Fruit fly (Drosophila melanogaster) whole organism, prepupa: Measurements from ENCODE around the gene slp2.

Experiments
- Blimp-1 ChIP-seq: fragments of 200-800 bp; sonication (Bioruptor generic); optimal IDR thresholded peaks from 3 replicates; lab custom pipeline; 2017; ENCODE audit warnings: missing biosample characterization, missing genetic modification characterization, mild to moderate bottlenecking, moderate library complexity, missing genetic modification reagents
- CG10669 ChIP-seq: fragments of 200-800 bp; sonication (Bioruptor generic); optimal IDR thresholded peaks from 3 replicates; lab custom pipeline; 2018; ENCODE audit warnings: missing biosample characterization, mild to moderate bottlenecking, missing genetic modification characterization, moderate library complexity
- CG11294 ChIP-seq: fragments of 200-800 bp; sonication (Bioruptor generic); IDR thresholded peaks from 2 replicates; pipeline ENCODE4 v1.3.6; 2022; ENCODE audit warnings: missing biosample characterization, missing genetic modification characterization
- CG11762 ChIP-seq: fragments of 200-800 bp; sonication (Bioruptor generic); optimal IDR thresholded peaks from 3 replicates; lab custom pipeline; 2016; ENCODE audit warnings: missing biosample characterization, missing genetic modification characterization; ENCODE audit not compliant: insufficient read depth
- CG11902 ChIP-seq: fragments of 200-800 bp; sonication (Bioruptor generic); optimal IDR thresholded peaks from 3 replicates; lab custom pipeline; 2016; ENCODE audit warnings: missing biosample characterization, missing genetic modification characterization
- CG15336 ChIP-seq: fragments of 200-800 bp; sonication (Bioruptor generic); IDR thresholded peaks from 2 replicates; pipeline ENCODE4 v1.3.6; 2022; ENCODE audit warnings: missing biosample characterization, missing genetic modification characterization
- CG1621 ChIP-seq: fragments of 200-800 bp; sonication (Bioruptor generic); optimal IDR thresholded peaks from 3 replicates; lab custom pipeline; 2018; ENCODE audit warnings: missing biosample characterization, mild to moderate bottlenecking, missing genetic modification characterization
- CG3032 ChIP-seq: fragments of 200-800 bp; optimal IDR thresholded peaks from 2 replicates; lab custom pipeline; 2019; ENCODE audit warnings: missing biosample characterization, mild to moderate bottlenecking, missing genetic modification characterization, moderate library complexity
- CG31627 ChIP-seq: fragments of 200-800 bp; sonication (Bioruptor generic); optimal IDR thresholded peaks from 3 replicates; lab custom pipeline; 2016; ENCODE audit warnings: missing biosample characterization, missing genetic modification characterization
- CG32006 ChIP-seq: fragments of 200-800 bp; sonication (Bioruptor generic); optimal IDR thresholded peaks from 3 replicates; lab custom pipeline; 2017; ENCODE audit warnings: missing biosample characterization, mild to moderate bottlenecking, missing genetic modification characterization
- CG34406 ChIP-seq: fragments of 200-800 bp; sonication (Bioruptor generic); optimal IDR thresholded peaks from 3 replicates; lab custom pipeline; 2016; ENCODE audit warnings: missing biosample characterization, missing genetic modification characterization
- CG3919 ChIP-seq: fragments of 200-800 bp; sonication (Bioruptor generic); optimal IDR thresholded peaks from 3 replicates; lab custom pipeline; 2016; ENCODE audit warnings: missing biosample characterization, missing genetic modification characterization
- CG4318 ChIP-seq: fragments of 200-800 bp; sonication (Bioruptor generic); optimal IDR thresholded peaks from 3 replicates; lab custom pipeline; 2017; ENCODE audit warnings: missing biosample characterization, mild to moderate bottlenecking, missing genetic modification characterization
- CG6163 ChIP-seq: fragments of 200-800 bp; sonication (Bioruptor generic); IDR thresholded peaks from 3 replicates; pipeline ENCODE4 v1.3.6; 2022; ENCODE audit warnings: missing biosample characterization, missing genetic modification characterization
- CG6792 ChIP-seq: fragments of 200-800 bp; sonication (Bioruptor generic); optimal IDR thresholded peaks from 3 replicates; lab custom pipeline; 2016; ENCODE audit warnings: missing biosample characterization, missing genetic modification characterization
- CG6808 ChIP-seq: fragments of 200-800 bp; sonication (Bioruptor generic); optimal IDR thresholded peaks from 3 replicates; lab custom pipeline; 2017; ENCODE audit warnings: missing biosample characterization, missing genetic modification characterization, mild to moderate bottlenecking, moderate library complexity, missing genetic modification reagents
- CG6854 ChIP-seq: fragments of 200-800 bp; sonication (Bioruptor generic); optimal IDR thresholded peaks from 2 replicates; lab custom pipeline; 2017; ENCODE audit warnings: missing biosample characterization, mild to moderate bottlenecking, missing genetic modification characterization
- CG8119 ChIP-seq: fragments of 200-800 bp; sonication (Bioruptor generic); IDR thresholded peaks from 3 replicates; pipeline ENCODE4 v1.3.6; 2022; ENCODE audit warnings: missing biosample characterization, missing genetic modification characterization
- CG8632 ChIP-seq: fragments of 200-800 bp; sonication (Bioruptor generic); optimal IDR thresholded peaks from 3 replicates; lab custom pipeline; 2016; ENCODE audit warnings: missing biosample characterization, missing genetic modification characterization
- CG9139 ChIP-seq: fragments of 200-800 bp; sonication (Bioruptor generic); optimal IDR thresholded peaks from 3 replicates; lab custom pipeline; 2017; ENCODE audit warnings: missing biosample characterization, mild to moderate bottlenecking, missing genetic modification characterization
- Eip75B ChIP-seq: fragments of 200-800 bp; sonication (Bioruptor generic); optimal IDR thresholded peaks from 3 replicates; lab custom pipeline; 2016; ENCODE audit warnings: missing biosample characterization, missing genetic modification characterization
- Eip78C ChIP-seq: fragments of 200-800 bp; sonication (Bioruptor generic); peaks from one replicate; lab custom pipeline; 2016; ENCODE audit warnings: missing biosample characterization, missing genetic modification characterization
- Ets21C ChIP-seq: fragments of 200-800 bp; sonication (Bioruptor generic); optimal IDR thresholded peaks from 3 replicates; lab custom pipeline; 2016; ENCODE audit warnings: missing biosample characterization, missing genetic modification characterization
- Ets96B ChIP-seq: fragments of 200-800 bp; optimal IDR thresholded peaks from 2 replicates; lab custom pipeline; 2019; ENCODE audit warnings: missing biosample characterization, mild to moderate bottlenecking, missing genetic modification characterization, moderate library complexity
- Gug ChIP-seq: fragments of 200-800 bp; sonication (Bioruptor generic); IDR thresholded peaks from 2 replicates; pipeline ENCODE4 v1.3.6; 2022; ENCODE audit warnings: missing biosample characterization, missing genetic modification characterization
- Hr38 ChIP-seq: sonication (Bioruptor generic); optimal IDR thresholded peaks from 2 replicates; lab custom pipeline; 2016; ENCODE audit warnings: missing biosample characterization, missing genetic modification characterization
- Hr39 ChIP-seq: fragments of 200-800 bp; sonication (Bioruptor generic); optimal IDR thresholded peaks from 2 replicates; lab custom pipeline; 2016; ENCODE audit warnings: missing biosample characterization, missing genetic modification characterization
- Hr4 ChIP-seq: fragments of 200-800 bp; sonication (Bioruptor generic); optimal IDR thresholded peaks from 3 replicates; lab custom pipeline; 2016; ENCODE audit warnings: missing biosample characterization, missing genetic modification characterization
- Lpt ChIP-seq: fragments of 200-800 bp; sonication (Bioruptor generic); optimal IDR thresholded peaks from 3 replicates; lab custom pipeline; 2016; ENCODE audit warnings: missing biosample characterization, missing genetic modification characterization
- Met ChIP-seq: fragments of 200-800 bp; sonication (Bioruptor generic); optimal IDR thresholded peaks from 3 replicates; lab custom pipeline; 2016; ENCODE audit warnings: missing biosample characterization, missing genetic modification characterization
- OdsH ChIP-seq: fragments of 200-800 bp; sonication (Bioruptor generic); optimal IDR thresholded peaks from 3 replicates; lab custom pipeline; 2016; ENCODE audit warnings: missing biosample characterization, missing genetic modification characterization
- Smox ChIP-seq: fragments of 200-800 bp; sonication (Bioruptor generic); optimal IDR thresholded peaks from 3 replicates; lab custom pipeline; 2016; ENCODE audit warnings: missing biosample characterization, missing genetic modification characterization
- Sox102F ChIP-seq: fragments of 200-800 bp; sonication (Bioruptor generic); optimal IDR thresholded peaks from 2 replicates; lab custom pipeline; 2016; ENCODE audit warnings: missing biosample characterization, mild to moderate bottlenecking, missing genetic modification characterization
- Sox14 ChIP-seq: fragments of 200-800 bp; sonication (Bioruptor generic); optimal IDR thresholded peaks from 3 replicates; lab custom pipeline; 2016; ENCODE audit warnings: missing biosample characterization, missing genetic modification characterization
- Sox15 ChIP-seq: fragments of 200-800 bp; sonication (Bioruptor generic); optimal IDR thresholded peaks from 3 replicates; lab custom pipeline; 2016; ENCODE audit warnings: missing biosample characterization, missing genetic modification characterization
- achi ChIP-seq: fragments of 200-800 bp; sonication (Bioruptor generic); optimal IDR thresholded peaks from 3 replicates; lab custom pipeline; 2016; ENCODE audit warnings: missing biosample characterization, missing genetic modification characterization
- acj6 ChIP-seq: fragments of 200-800 bp; sonication (Bioruptor generic); optimal IDR thresholded peaks from 3 replicates; lab custom pipeline; 2016; ENCODE audit warnings: missing biosample characterization, missing genetic modification characterization
- cyc ChIP-seq: fragments of 200-800 bp; sonication (Bioruptor generic); optimal IDR thresholded peaks from 3 replicates; lab custom pipeline; 2016; ENCODE audit warnings: missing biosample characterization, missing genetic modification characterization
- dsx ChIP-seq: fragments of 200-800 bp; optimal IDR thresholded peaks from 3 replicates; lab custom pipeline; 2019; ENCODE audit warnings: missing biosample characterization, mild to moderate bottlenecking, missing genetic modification characterization, moderate library complexity; ENCODE audit not compliant: poor library complexity, severe bottlenecking
- eg ChIP-seq: fragments of 200-800 bp; sonication (Bioruptor generic); IDR thresholded peaks from 3 replicates; pipeline ENCODE4 v1.3.6; 2022; ENCODE audit warnings: missing biosample characterization, missing genetic modification characterization
- fd59A ChIP-seq: fragments of 200-800 bp; sonication (Bioruptor generic); optimal IDR thresholded peaks from 2 replicates; lab custom pipeline; 2017; ENCODE audit warnings: missing biosample characterization, mild to moderate bottlenecking, missing genetic modification characterization, missing genetic modification reagents
- fd85E ChIP-seq: fragments of 200-800 bp; sonication (Bioruptor generic); optimal IDR thresholded peaks from 3 replicates; lab custom pipeline; 2016; ENCODE audit warnings: missing biosample characterization, missing genetic modification characterization
- lz ChIP-seq: fragments of 200-800 bp; sonication (Bioruptor generic); optimal IDR thresholded peaks from 3 replicates; lab custom pipeline; 2016; ENCODE audit warnings: missing biosample characterization, missing genetic modification characterization
- net ChIP-seq: fragments of 200-800 bp; sonication (Bioruptor generic); optimal IDR thresholded peaks from 3 replicates; lab custom pipeline; 2016; ENCODE audit warnings: missing biosample characterization, missing genetic modification characterization
- pdm3 ChIP-seq: fragments of 200-800 bp; sonication (Bioruptor generic); optimal IDR thresholded peaks from 3 replicates; lab custom pipeline; 2016; ENCODE audit warnings: missing biosample characterization, missing genetic modification characterization
- salr ChIP-seq, 2 experiments: fragments of 200-800 bp; sonication (Bioruptor generic); optimal IDR thresholded peaks; 3 replicates each; lab custom pipeline; 2016 to 2018; ENCODE audit warnings: missing biosample characterization in 2 of 2, missing genetic modification characterization in 2 of 2, mild to moderate bottlenecking in 1 of 2
- ss ChIP-seq, 2 experiments: fragments of 200-800 bp; sonication (Bioruptor generic); optimal IDR thresholded peaks; 2 replicates in 1 of 2; 3 replicates in 1 of 2; lab custom pipeline; 2017 to 2018; ENCODE audit warnings: mild to moderate bottlenecking in 2 of 2, missing biosample characterization in 2 of 2, missing genetic modification characterization in 2 of 2, moderate library complexity in 1 of 2
- svp ChIP-seq: fragments of 200-800 bp; sonication (Bioruptor generic); peaks from one replicate; lab custom pipeline; 2016; ENCODE audit warnings: missing biosample characterization, missing genetic modification characterization
- topi ChIP-seq: fragments of 200-800 bp; sonication (Bioruptor generic); optimal IDR thresholded peaks from 3 replicates; lab custom pipeline; 2016; ENCODE audit warnings: missing biosample characterization, missing genetic modification characterization
- vri ChIP-seq: fragments of 200-800 bp; sonication (Bioruptor generic); optimal IDR thresholded peaks from 3 replicates; lab custom pipeline; 2016; ENCODE audit warnings: missing biosample characterization, mild to moderate bottlenecking, missing genetic modification characterization

The slp2 gene

DNA sequence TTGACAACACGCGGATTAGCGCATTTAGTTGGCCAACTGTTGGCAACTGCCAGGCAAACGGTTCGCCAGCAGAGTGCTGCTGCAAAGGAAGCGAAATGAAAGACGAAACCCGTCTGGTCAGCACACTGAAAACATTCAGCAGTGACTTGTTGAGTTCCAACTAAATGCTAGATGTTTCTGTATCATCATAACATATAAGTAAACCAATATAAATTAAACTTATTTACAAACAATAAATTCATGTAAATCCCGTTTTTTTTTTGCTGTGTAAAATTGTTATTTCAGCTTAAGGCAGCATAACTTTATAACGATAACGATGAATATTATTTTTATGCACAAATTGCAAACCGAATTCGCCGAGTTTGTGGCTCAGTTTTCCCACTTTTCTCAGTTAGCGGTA, 21.5 kb downstream of the slp2 start (continued):
- TF ChIP-seq lz (peak; percentile 47), OdsH (peak; percentile 59), Eip75B (GFP tag; lab: Kevin White, UChicago) (peak; percentile 45), CG31627 (GFP tag; lab: Kevin White, UChicago) (peak; percentile 39), CG32006 (GFP tag; lab: Kevin White, UChicago) (peak; percentile 72), CG15336 (peak; percentile 76)
- TF ChIP-seq, all 60 proteins: peak for 40

DNA sequence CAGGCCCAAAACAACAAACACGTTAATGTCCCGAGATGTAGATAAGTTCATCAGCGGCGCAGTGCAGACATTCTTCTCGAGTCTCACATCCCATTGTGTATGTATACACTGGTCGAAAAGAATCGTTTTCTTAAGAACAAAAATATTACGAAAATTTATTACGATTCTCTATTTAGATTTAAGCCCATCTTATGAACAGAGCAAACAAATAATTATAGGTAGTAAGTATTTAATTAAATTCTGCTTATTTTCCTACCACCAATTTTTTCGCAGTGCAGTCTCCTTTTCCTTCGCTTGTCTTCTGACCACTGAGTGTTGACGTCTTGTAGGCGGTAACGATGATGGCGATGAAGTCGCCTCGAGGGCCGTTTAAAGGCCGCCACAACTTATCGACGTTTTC, 24.7 kb downstream of the slp2 start:
- TF ChIP-seq acj6 (peak; percentile 68), CG31627 (GFP tag; lab: Kevin White, UChicago) (peak; percentile 48), CG3919 (GFP tag; lab: Kevin White, UChicago) (no peak), CG8632 (GFP tag; lab: Kevin White, UChicago) (peak; percentile 36), Sox102F (no peak), CG3032 (tag; lab: Kevin White, UChicago) (peak; percentile 67), dsx (peak; percentile 70), Blimp-1 (GFP tag; lab: Kevin White, UChicago) (no peak), pdm3 (no peak), ss (GFP tag; optimal IDR thresholded peaks at IDR 0.05; lab: Kevin White, UChicago) (peak in 1 of 2 experiments; percentile 64), CG10669 (GFP tag; lab: Kevin White, UChicago) (no peak), CG1621 (tag; lab: Kevin White, UChicago) (peak; percentile 58), Eip75B (GFP tag; lab: Kevin White, UChicago) (no peak), Ets96B (tag; lab: Kevin White, UChicago) (peak; percentile 59), salr (GFP tag; optimal IDR thresholded peaks at IDR 0.05; lab: Kevin White, UChicago) (peak in 1 of 2 experiments; percentile 38), CG11294 (GFP tag; lab: Robert Waterston, UW) (no peak), Hr39 (no peak), Sox14 (GFP tag; lab: Kevin White, UChicago) (no peak), Hr4 (GFP tag; lab: Kevin White, UChicago) (no peak), CG15336 (no peak), Hr38 (no peak), Lpt (GFP tag; lab: Kevin White, UChicago) (no peak), Gug (GFP tag; lab: Robert Waterston, UW) (no peak), CG11902 (GFP tag; lab: Kevin White, UChicago) (peak; percentile 7), fd85E (no peak), CG9139 (GFP tag; lab: Kevin White, UChicago) (peak; percentile 25), CG32006 (GFP tag; lab: Kevin White, UChicago) (no peak), CG6854 (peak; percentile 3), fd59A (GFP tag; lab: Kevin White, UChicago) (peak; percentile 53), Met (GFP tag; lab: Kevin White, UChicago) (no peak), CG8119 (GFP tag; lab: Robert Waterston, UW) (0 out of 3 replicates have a peak, but pooled peaks have one; percentile 31), vri (GFP tag; lab: Kevin White, UChicago) (no peak), CG6792 (GFP tag; lab: Kevin White, UChicago) (peak; percentile 54), Smox (GFP tag; lab: Kevin White, UChicago) (no peak), cyc (GFP tag; lab: Kevin White, UChicago) (peak; percentile 53), CG4318 (GFP tag; lab: Kevin White, UChicago) (no peak), Sox15 (GFP tag; lab: Kevin White, UChicago) (no peak), topi (GFP tag; lab: Kevin White, UChicago) (no peak), Eip78C (no peak), CG34406 (GFP tag; lab: Kevin White, UChicago) (no peak), lz (peak; percentile 63), CG6163 (peak; percentile 68), Ets21C (GFP tag; lab: Kevin White, UChicago) (no peak), net (no peak), CG6808 (GFP tag; lab: Kevin White, UChicago) (no peak), OdsH (peak; percentile 56), CG11762 (GFP tag; lab: Kevin White, UChicago) (no peak), svp (GFP tag; lab: Kevin White, UChicago) (peak; percentile 79), achi (GFP tag; lab: Kevin White, UChicago) (no peak), eg (GFP tag; lab: Robert Waterston, UW) (no peak)
